Worm (Caenorhabditis elegans): ENCODE data around the gene T14E8.2.
A peak's percentile ranks its signal among the peaks of the same experiment; 100 is the strongest.

Gene T14E8.2

ce11 chrX:6572987-6573386 lies 30.2 kb downstream of the T14E8.2 start:
- TF ChIP-seq nhr-77 (tag; optimal IDR thresholded peaks at IDR 0.05) = no peak
- TF ChIP-seq hlh-17 (GFP tag; optimal IDR thresholded peaks at IDR 0.05; ENCODE audit: borderline replicate concordance) = no peak
- no peak for TF ChIP-seq nhr-20 (tag; optimal IDR thresholded peaks at IDR 0.05)
- TF ChIP-seq sup-37 (GFP tag; optimal IDR thresholded peaks at IDR 0.05) = no peak
- TF ChIP-seq blmp-1 (tag; optimal IDR thresholded peaks at IDR 0.05) = no peak
- TF ChIP-seq F16B12.6 (tag; optimal IDR thresholded peaks at IDR 0.05) = no peak
- TF ChIP-seq unc-30 (tag; optimal IDR thresholded peaks at IDR 0.05) = no peak
- TF ChIP-seq pag-3 (tag; optimal IDR thresholded peaks at IDR 0.05; ENCODE audit: borderline replicate concordance, insufficient read depth) = no peak
- no peak for TF ChIP-seq ces-1 (GFP tag; optimal IDR thresholded peaks at IDR 0.05)
- no peak for TF ChIP-seq nhr-28 (tag; optimal IDR thresholded peaks at IDR 0.05)
- no peak for TF ChIP-seq ets-5 (GFP tag; IDR thresholded peaks at IDR 0.05)
- TF ChIP-seq unc-62 (GFP tag; optimal IDR thresholded peaks at IDR 0.05) = no peak
- TF ChIP-seq jun-1 (tag; optimal IDR thresholded peaks at IDR 0.05) = no peak
- TF ChIP-seq sptf-1 (tag; optimal IDR thresholded peaks at IDR 0.05) = no peak
- no peak for TF ChIP-seq tbx-2 (tag; optimal IDR thresholded peaks at IDR 0.05)
- TF ChIP-seq tlp-1 (tag; optimal IDR thresholded peaks at IDR 0.05) = no peak

DNA sequence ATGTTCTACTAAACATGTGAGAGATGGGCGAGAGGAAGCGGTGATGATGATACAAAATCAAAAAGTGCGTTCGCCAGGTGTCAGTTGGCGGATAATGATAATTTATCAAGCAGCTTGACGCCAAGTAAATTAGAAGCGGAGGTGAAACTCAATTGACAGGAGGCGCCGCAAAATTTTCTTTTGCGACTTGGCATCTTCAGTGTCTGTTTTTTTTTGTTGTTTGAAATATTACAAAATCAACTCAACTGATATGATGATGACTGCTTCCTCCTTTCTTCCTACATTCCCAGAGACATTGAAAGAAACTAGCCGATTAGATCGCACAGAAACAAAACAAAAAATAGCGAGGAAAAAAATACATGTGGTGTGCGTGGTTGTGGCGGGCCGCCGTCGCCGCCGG lies 33.2 kb downstream of the T14E8.2 start:
- TF ChIP-seq skn-1 (tag; optimal IDR thresholded peaks at IDR 0.05) = no peak
- TF ChIP-seq lin-14 (GFP tag; optimal IDR thresholded peaks at IDR 0.05) = peak; percentile 43
- TF ChIP-seq ztf-11 (tag; optimal IDR thresholded peaks at IDR 0.05) = no peak
- no peak for TF ChIP-seq lin-39 (tag; optimal IDR thresholded peaks at IDR 0.05)
- no peak for TF ChIP-seq nhr-47 (tag; optimal IDR thresholded peaks at IDR 0.05)
- no peak for TF ChIP-seq nhr-28 (tag; optimal IDR thresholded peaks at IDR 0.05)
- TF ChIP-seq rnt-1 (tag; optimal IDR thresholded peaks at IDR 0.05) = peak; percentile 29
- TF ChIP-seq aha-1 (tag; optimal IDR thresholded peaks at IDR 0.05) = no peak
- no peak for TF ChIP-seq sptf-1 (tag; optimal IDR thresholded peaks at IDR 0.05)
- TF ChIP-seq efl-1 (optimal IDR thresholded peaks at IDR 0.05) = no peak
- no peak for TF ChIP-seq efl-1 (GFP tag; optimal IDR thresholded peaks at IDR 0.05 in 1 of 2)
- TF ChIP-seq tlp-1 (tag; optimal IDR thresholded peaks at IDR 0.05) = no peak
- no peak for TF ChIP-seq nhr-85 (tag)
- no peak for TF ChIP-seq egl-13 (tag; optimal IDR thresholded peaks at IDR 0.05)
- TF ChIP-seq nhr-76 (tag; optimal IDR thresholded peaks at IDR 0.05) = no peak
- TF ChIP-seq pag-3 (tag; optimal IDR thresholded peaks at IDR 0.05; ENCODE audit: borderline replicate concordance, insufficient read depth) = peak; percentile 45
- no peak for TF ChIP-seq fos-1 (tag; optimal IDR thresholded peaks at IDR 0.05)
- TF ChIP-seq vab-15 (tag; optimal IDR thresholded peaks at IDR 0.05) = no peak
- TF ChIP-seq Y116A8C.19 (tag; optimal IDR thresholded peaks at IDR 0.05; ENCODE audit: borderline replicate concordance) = no peak
- TF ChIP-seq tbx-2 (tag; optimal IDR thresholded peaks at IDR 0.05) = no peak
- peak; percentile 3 for TF ChIP-seq nhr-71 (tag; optimal IDR thresholded peaks at IDR 0.05)
- TF ChIP-seq dpl-1 (GFP tag; optimal IDR thresholded peaks at IDR 0.05) = no peak

DNA sequence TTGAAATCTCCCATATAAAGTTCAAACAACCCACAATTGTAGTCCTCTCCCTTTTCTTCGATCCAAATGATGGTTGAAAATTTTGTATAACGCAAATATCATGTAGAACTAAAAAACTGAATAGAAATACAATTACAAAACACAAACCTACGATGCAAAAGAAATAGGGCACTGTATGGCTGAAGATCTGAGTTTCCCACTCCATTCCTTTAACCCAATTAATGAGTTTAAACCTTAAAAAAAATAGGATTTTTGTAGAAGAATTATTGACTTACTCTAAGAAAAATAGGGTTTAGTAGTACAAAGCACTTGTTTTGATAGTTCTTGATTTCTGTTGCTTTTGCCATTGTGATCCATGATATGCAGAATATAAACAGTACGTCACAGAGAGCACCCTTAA lies 40.6 kb downstream of the T14E8.2 start:
- no peak for TF ChIP-seq mep-1 (tag; optimal IDR thresholded peaks at IDR 0.05)
- TF ChIP-seq skn-1 (tag; optimal IDR thresholded peaks at IDR 0.05) = no peak
- no peak for TF ChIP-seq elt-3 (tag; optimal IDR thresholded peaks at IDR 0.05)
- TF ChIP-seq lir-3 (tag; optimal IDR thresholded peaks at IDR 0.05; ENCODE audit: poor library complexity) = no peak
- TF ChIP-seq nhr-84 (tag; optimal IDR thresholded peaks at IDR 0.05) = no peak
- no peak for TF ChIP-seq nhr-71 (tag; optimal IDR thresholded peaks at IDR 0.05)

- TF ChIP-seq nhr-90 (tag; optimal IDR thresholded peaks at IDR 0.05; ENCODE audit: poor library complexity) (no peak), ztf-11 (tag; optimal IDR thresholded peaks at IDR 0.05) (no peak), dsc-1 (tag; optimal IDR thresholded peaks at IDR 0.05) (no peak), sptf-1 (tag; optimal IDR thresholded peaks at IDR 0.05) (no peak), mab-9 (GFP tag; IDR thresholded peaks at IDR 0.05) (no peak), lsy-2 (tag; optimal IDR thresholded peaks at IDR 0.05) (no peak), mef-2 (tag; optimal IDR thresholded peaks at IDR 0.05) (no peak), lin-15B (tag; optimal IDR thresholded peaks at IDR 0.05) (no peak), lin-13 (GFP tag; optimal IDR thresholded peaks at IDR 0.05) (no peak), egl-13 (tag; optimal IDR thresholded peaks at IDR 0.05) (no peak), pqm-1 (tag; optimal IDR thresholded peaks at IDR 0.05) (no peak), nhr-77 (tag; optimal IDR thresholded peaks at IDR 0.05) (no peak)
Observed at ce11 chrX:6588495-6588894, 45.7 kb downstream of the T14E8.2 start, which contains the start of gene fbxl-4. fbxl-4 (plus strand) TSS chrX:6588795.

Measured in whole organism, L1 larva.